Worm (Caenorhabditis elegans): ENCODE data around the gene bath-15.

DNA sequence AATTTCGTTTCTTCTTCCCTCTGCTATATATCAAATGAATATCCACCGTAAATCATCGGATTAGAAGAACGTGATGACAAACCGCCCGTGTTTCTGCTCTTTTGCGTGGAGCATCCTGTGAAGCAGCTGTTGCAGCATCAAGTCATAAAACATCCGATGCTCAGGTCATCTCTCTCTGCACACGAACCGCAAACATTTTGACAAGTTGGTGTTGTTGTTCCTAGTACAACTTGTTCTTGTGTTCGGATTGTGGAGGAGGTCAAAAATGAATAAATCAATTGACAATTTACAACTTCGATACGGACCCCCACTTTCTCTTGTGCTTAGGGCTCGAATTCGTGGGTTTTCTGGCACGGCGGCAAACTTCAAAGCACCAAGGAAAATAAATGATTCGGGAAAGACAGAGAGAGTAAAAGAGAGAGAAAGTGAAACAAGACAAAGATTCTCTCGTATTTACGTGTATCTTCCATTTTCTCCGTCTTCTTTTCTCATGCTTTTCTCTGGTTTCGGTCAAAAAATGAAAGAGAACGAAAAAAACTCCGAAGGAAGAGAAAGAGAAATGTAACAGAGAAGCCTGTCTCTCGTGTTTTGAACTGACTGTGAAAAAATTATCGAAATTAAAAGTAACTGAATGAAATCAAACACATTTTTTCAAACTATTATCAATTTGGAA is 4.9 kb upstream of the bath-15 start:
- TF ChIP-seq T22C8.4 (GFP tag; IDR thresholded peaks at IDR 0.05) (no peak), cog-1 (tag; optimal IDR thresholded peaks at IDR 0.05) (no peak), ztf-29 (GFP tag; IDR thresholded peaks at IDR 0.05) (no peak), ztf-23 (GFP tag; IDR thresholded peaks at IDR 0.05) (no peak), ref-1 (GFP tag; conservative IDR thresholded peaks at IDR 0.05) (no peak)

Measured in whole organism, midembryonic.